Worm (Caenorhabditis elegans) whole organism, L4/young adult: Measurements from ENCODE around the gene F35H10.5.

ENCODE experiments used
- dao-5 ChIP-seq: sonication (generic microtip); optimal IDR thresholded peaks from 2 replicates; lab custom pipeline; 2016; ENCODE audit warnings: missing genotype, missing genetic modification characterization, moderate library complexity, missing compliant biosample characterization
- him-1 ChIP-seq: sonication (generic microtip); optimal IDR thresholded peaks from 2 replicates; lab custom pipeline; 2016; ENCODE audit warnings: missing genotype, missing genetic modification reagents, missing genetic modification characterization, missing compliant biosample characterization

DNA sequence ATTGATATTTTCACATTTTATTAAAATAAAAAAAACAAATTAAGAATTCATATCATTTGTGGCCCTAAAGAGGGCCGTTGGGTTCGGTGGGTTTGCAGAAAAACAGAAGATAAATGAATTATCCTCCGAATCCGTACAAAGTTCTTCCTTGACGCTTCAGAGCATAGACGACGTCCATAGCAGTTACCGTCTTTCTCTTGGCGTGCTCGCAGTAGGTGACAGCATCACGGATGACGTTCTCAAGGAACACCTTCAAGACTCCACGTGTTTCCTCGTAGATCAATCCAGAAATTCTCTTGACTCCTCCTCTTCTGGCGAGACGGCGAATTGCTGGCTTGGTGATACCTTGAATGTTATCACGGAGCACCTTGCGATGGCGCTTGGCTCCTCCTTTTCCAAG lies 33.0 kb downstream of the F35H10.5 start:
- TF ChIP-seq dao-5 (tag; lab: Kevin White, UChicago) (no peak), him-1 (tag; lab: Kevin White, UChicago) (no peak)
